Worm (Caenorhabditis elegans): ENCODE data around the gene F35A5.2.

DNA sequence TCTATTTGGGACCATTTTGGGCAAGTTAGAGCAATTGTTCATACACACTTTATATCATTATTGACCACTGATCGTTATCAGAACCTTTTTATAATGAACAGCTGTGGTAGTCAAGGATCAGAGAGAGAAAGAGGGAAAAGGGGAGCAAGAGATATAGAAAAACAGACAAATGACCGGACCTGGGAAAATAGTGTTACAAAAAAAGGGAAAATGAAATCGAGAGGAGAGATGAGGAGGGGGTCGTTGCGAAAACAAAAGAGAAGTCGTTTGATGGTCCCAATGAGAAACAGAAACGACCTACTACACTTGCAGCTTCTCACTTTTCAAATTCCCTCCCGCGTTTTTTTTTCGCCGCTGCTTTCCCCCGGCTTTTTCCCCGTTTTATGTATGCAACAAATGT is 49.0 kb downstream of the F35A5.2 start:
- TF ChIP-seq unc-39 (tag; optimal IDR thresholded peaks at IDR 0.05) (no peak), elt-3 (tag; optimal IDR thresholded peaks at IDR 0.05) (no peak), flh-1 (GFP tag; optimal IDR thresholded peaks at IDR 0.05) (no peak), M03D4.4 (tag; optimal IDR thresholded peaks at IDR 0.05) (no peak), snpc-4 (tag; optimal IDR thresholded peaks at IDR 0.05) (no peak), ztf-11 (tag; optimal IDR thresholded peaks at IDR 0.05) (no peak), unc-62 (GFP tag; optimal IDR thresholded peaks at IDR 0.05) (peak; percentile 33), tbx-8 (GFP tag; optimal IDR thresholded peaks at IDR 0.05) (no peak), cnd-1 (tag; optimal IDR thresholded peaks at IDR 0.05) (no peak), nhr-12 (tag; optimal IDR thresholded peaks at IDR 0.05) (no peak), blmp-1 (tag; optimal IDR thresholded peaks at IDR 0.05) (no peak), nhr-76 (tag; optimal IDR thresholded peaks at IDR 0.05) (no peak), pha-4 (tag; optimal IDR thresholded peaks at IDR 0.05) (no peak), lsy-2 (tag; optimal IDR thresholded peaks at IDR 0.05) (no peak)

Measured in whole organism, mixed stage, embryonic.